Worm (Caenorhabditis elegans) whole organism, mixed stage, embryonic: Measurements from ENCODE around the gene ttr-24.

Source experiments
- M03D4.4 ChIP-seq: sonication (generic microtip); optimal IDR thresholded peaks from 2 replicates; lab custom pipeline; 2017; ENCODE audit warnings: mild to moderate bottlenecking, missing genetic modification characterization, missing compliant biosample characterization
- bed-3 ChIP-seq: fragments of 200-800 bp; sonication (Bioruptor generic); optimal IDR thresholded peaks from 3 replicates; lab custom pipeline; 2018; ENCODE audit warnings: mild to moderate bottlenecking, missing genetic modification characterization, moderate library complexity, missing compliant biosample characterization
- blmp-1 ChIP-seq: fragments of 150-350 bp; optimal IDR thresholded peaks from 2 replicates; lab custom pipeline; 2014; ENCODE audit warnings: missing biosample characterization, missing genetic modification characterization
- ceh-39 ChIP-seq: fragments of 150-350 bp; optimal IDR thresholded peaks from 2 replicates; lab custom pipeline; 2014; ENCODE audit warnings: missing biosample characterization, missing genetic modification characterization
- ceh-83 ChIP-seq: fragments of 200-800 bp; sonication (Bioruptor generic); optimal IDR thresholded peaks from 2 replicates; lab custom pipeline; 2018; ENCODE audit warnings: mild to moderate bottlenecking, missing genetic modification characterization, missing compliant biosample characterization
- ces-1 ChIP-seq: fragments of 150-350 bp; optimal IDR thresholded peaks from 2 replicates; lab custom pipeline; 2014; ENCODE audit warnings: missing biosample characterization, missing genetic modification reagents, missing genetic modification characterization
- cnd-1 ChIP-seq: fragments of 200-800 bp; sonication (Bioruptor generic); optimal IDR thresholded peaks from 2 replicates; lab custom pipeline; 2018; ENCODE audit warnings: mild to moderate bottlenecking, missing genetic modification characterization, missing compliant biosample characterization
- drap-1 ChIP-seq: fragments of 200-800 bp; sonication (Bioruptor generic); optimal IDR thresholded peaks from 3 replicates; lab custom pipeline; 2018; ENCODE audit warnings: mild to moderate bottlenecking, missing genetic modification characterization, missing compliant biosample characterization
- elt-1 ChIP-seq: sonication (generic microtip); optimal IDR thresholded peaks from 2 replicates; lab custom pipeline; 2017; ENCODE audit warnings: missing genetic modification characterization, mild to moderate bottlenecking, missing compliant biosample characterization, antibody characterized with exemption, moderate library complexity, borderline replicate concordance; ENCODE audit not compliant: insufficient read depth
- elt-3 ChIP-seq: fragments of 150-350 bp; optimal IDR thresholded peaks from 2 replicates; lab custom pipeline; 2014; ENCODE audit warnings: missing biosample characterization, missing genetic modification characterization
- flh-1 ChIP-seq: fragments of 200-800 bp; sonication (Bioruptor generic); optimal IDR thresholded peaks from 2 replicates; lab custom pipeline; 2018; ENCODE audit warnings: mild to moderate bottlenecking, missing genetic modification characterization, moderate library complexity, missing compliant biosample characterization
- ham-2 ChIP-seq: fragments of 200-800 bp; sonication (Bioruptor generic); optimal IDR thresholded peaks from 2 replicates; lab custom pipeline; 2018; ENCODE audit warnings: mild to moderate bottlenecking, missing genetic modification characterization, missing compliant biosample characterization
- hlh-1 ChIP-seq: fragments of 150-350 bp; optimal IDR thresholded peaks from 2 replicates; lab custom pipeline; 2014; ENCODE audit warnings: missing biosample characterization, missing genetic modification reagents, missing genetic modification characterization
- lin-13 ChIP-seq: fragments of 150-350 bp; optimal IDR thresholded peaks from 2 replicates; lab custom pipeline; 2014; ENCODE audit warnings: missing biosample characterization, missing genetic modification characterization
- lin-32 ChIP-seq: fragments of 200-800 bp; sonication (Bioruptor generic); optimal IDR thresholded peaks from 2 replicates; lab custom pipeline; 2018; ENCODE audit warnings: mild to moderate bottlenecking, missing genetic modification characterization, missing compliant biosample characterization
- lsy-2 ChIP-seq: fragments of 150-350 bp; optimal IDR thresholded peaks from 2 replicates; lab custom pipeline; 2014; ENCODE audit warnings: missing biosample characterization, missing genetic modification characterization
- mab-5 ChIP-seq: fragments of 150-350 bp; optimal IDR thresholded peaks from 2 replicates; lab custom pipeline; 2014; ENCODE audit warnings: missing biosample characterization, missing genetic modification characterization
- mep-1 ChIP-seq: fragments of 150-350 bp; optimal IDR thresholded peaks from 2 replicates; lab custom pipeline; 2017; ENCODE audit warnings: missing biosample characterization, missing genetic modification reagents, missing genetic modification characterization, inconsistent platforms
- mls-2 ChIP-seq: sonication (generic microtip); optimal IDR thresholded peaks from 2 replicates; lab custom pipeline; 2016; ENCODE audit warnings: mild to moderate bottlenecking, missing genetic modification characterization, moderate library complexity, missing compliant biosample characterization
- nhr-12 ChIP-seq: fragments of 150-350 bp; optimal IDR thresholded peaks from 2 replicates; lab custom pipeline; 2014; ENCODE audit warnings: missing biosample characterization, missing genetic modification characterization
- nhr-2 ChIP-seq: fragments of 150-350 bp; optimal IDR thresholded peaks from 2 replicates; lab custom pipeline; 2014; ENCODE audit warnings: missing biosample characterization, missing genetic modification characterization
- nhr-237 ChIP-seq: fragments of 150-350 bp; optimal IDR thresholded peaks from 2 replicates; lab custom pipeline; 2014; ENCODE audit warnings: missing biosample characterization, missing genetic modification characterization
- nhr-76 ChIP-seq: sonication (generic microtip); optimal IDR thresholded peaks from 2 replicates; lab custom pipeline; 2017; ENCODE audit warnings: missing biosample characterization, missing genetic modification characterization
- pha-4 ChIP-seq: fragments of 150-350 bp; optimal IDR thresholded peaks from 2 replicates; lab custom pipeline; 2018; ENCODE audit warnings: missing biosample characterization, missing genetic modification reagents, missing genetic modification characterization
- sem-2 ChIP-seq: fragments of 200-800 bp; sonication (Bioruptor generic); optimal IDR thresholded peaks from 2 replicates; lab custom pipeline; 2018; ENCODE audit warnings: mild to moderate bottlenecking, missing genetic modification characterization, missing compliant biosample characterization
- snpc-4 ChIP-seq: fragments of 150-350 bp; optimal IDR thresholded peaks from 2 replicates; lab custom pipeline; 2014; ENCODE audit warnings: missing biosample characterization, missing genetic modification characterization
- sptf-1 ChIP-seq: sonication (generic microtip); optimal IDR thresholded peaks from 2 replicates; lab custom pipeline; 2017; ENCODE audit warnings: mild to moderate bottlenecking, missing genetic modification characterization, moderate library complexity, missing compliant biosample characterization
- tbx-8 ChIP-seq: fragments of 200-800 bp; sonication (Bioruptor generic); optimal IDR thresholded peaks from 2 replicates; lab custom pipeline; 2018; ENCODE audit warnings: mild to moderate bottlenecking, missing genetic modification characterization, moderate library complexity, missing compliant biosample characterization
- unc-120 ChIP-seq: sonication (generic microtip); optimal IDR thresholded peaks from 2 replicates; lab custom pipeline; 2017; ENCODE audit warnings: missing genetic modification characterization, missing compliant biosample characterization; ENCODE audit not compliant: poor library complexity, severe bottlenecking
- unc-39 ChIP-seq: fragments of 150-350 bp; optimal IDR thresholded peaks from 2 replicates; lab custom pipeline; 2014; ENCODE audit warnings: missing biosample characterization, missing genetic modification characterization
- unc-62 ChIP-seq: fragments of 150-350 bp; optimal IDR thresholded peaks from 2 replicates; lab custom pipeline; 2014; ENCODE audit warnings: missing biosample characterization, missing genetic modification reagents, missing genetic modification characterization
- zip-8 ChIP-seq: fragments of 150-350 bp; optimal IDR thresholded peaks from 2 replicates; lab custom pipeline; 2014; ENCODE audit warnings: missing biosample characterization, missing genetic modification characterization
- ztf-11 ChIP-seq: fragments of 150-350 bp; optimal IDR thresholded peaks from 2 replicates; lab custom pipeline; 2014; ENCODE audit warnings: missing biosample characterization, missing genetic modification characterization

Gene ttr-24

DNA sequence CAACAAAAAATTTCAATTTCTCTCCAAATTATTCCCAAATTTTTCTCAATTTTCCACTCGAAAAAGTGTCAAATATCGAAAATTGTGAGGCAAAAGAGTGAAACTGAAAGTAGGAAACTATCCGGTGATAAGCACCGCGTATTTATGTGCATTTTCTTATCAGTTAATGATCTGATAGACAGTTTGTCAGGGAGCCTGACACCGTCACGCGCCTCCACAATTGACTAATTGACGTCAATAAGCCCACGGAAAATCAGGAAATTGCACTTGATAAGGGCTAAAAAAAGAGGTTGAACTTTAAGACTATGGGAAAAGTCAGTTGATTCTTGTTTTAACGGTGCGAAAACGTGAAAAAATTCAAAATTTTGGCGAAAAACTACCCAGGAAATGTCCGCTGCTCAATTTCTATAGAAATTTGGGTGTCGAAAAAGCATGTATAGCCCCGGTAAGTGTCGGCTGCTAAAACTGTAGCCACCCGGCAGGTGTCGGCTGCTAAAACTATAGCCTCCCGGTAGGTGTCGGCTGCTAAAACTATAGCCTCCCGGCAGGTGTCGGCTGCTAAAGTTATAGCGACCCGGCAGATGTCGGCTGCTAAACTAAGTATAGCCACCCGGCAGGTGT is 21.1 kb upstream of the ttr-24 start:
- TF ChIP-seq hlh-1 (tag; lab: Kevin White, UChicago): no peak
- TF ChIP-seq elt-1 (tag; lab: Kevin White, UChicago): no peak
- TF ChIP-seq, all 35 proteins: peak for 0

DNA sequence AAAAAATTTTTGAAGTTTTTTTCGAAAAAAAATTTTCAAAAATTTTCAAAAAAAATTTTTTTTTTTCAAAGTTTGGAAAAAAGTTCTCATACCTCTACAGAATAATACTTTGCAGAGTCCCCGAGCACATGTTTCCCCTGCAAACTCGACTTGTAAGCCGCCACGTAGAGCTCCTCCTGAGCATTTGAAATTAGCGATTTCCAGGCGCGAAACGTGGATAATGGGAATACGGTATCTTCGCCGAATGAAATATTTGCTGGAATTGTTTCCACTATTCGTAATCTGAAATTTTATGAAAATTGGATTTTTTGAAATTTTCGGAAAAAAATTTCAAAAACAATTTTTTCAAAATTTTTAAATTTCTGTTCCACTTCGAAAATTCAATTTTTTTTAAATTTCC is 19.7 kb upstream of the ttr-24 start:
- TF ChIP-seq tbx-8 (GFP tag; lab: Kevin White, UChicago) (no peak), elt-3 (tag; lab: Kevin White, UChicago) (no peak), hlh-1 (tag; lab: Kevin White, UChicago) (no peak), mep-1 (tag; lab: Kevin White, UChicago) (no peak), snpc-4 (tag; lab: Kevin White, UChicago) (no peak), ztf-11 (tag; lab: Kevin White, UChicago) (no peak), blmp-1 (tag; lab: Kevin White, UChicago) (no peak), ham-2 (GFP tag; lab: Kevin White, UChicago) (no peak), cnd-1 (no peak), nhr-2 (tag; lab: Kevin White, UChicago) (no peak), unc-120 (no peak), mls-2 (tag; lab: Kevin White, UChicago) (no peak), ces-1 (GFP tag; lab: Kevin White, UChicago) (no peak), ceh-39 (tag; lab: Kevin White, UChicago) (no peak), unc-62 (GFP tag; lab: Kevin White, UChicago) (no peak), nhr-237 (tag; lab: Kevin White, UChicago) (no peak), sptf-1 (tag; lab: Kevin White, UChicago) (no peak)

DNA sequence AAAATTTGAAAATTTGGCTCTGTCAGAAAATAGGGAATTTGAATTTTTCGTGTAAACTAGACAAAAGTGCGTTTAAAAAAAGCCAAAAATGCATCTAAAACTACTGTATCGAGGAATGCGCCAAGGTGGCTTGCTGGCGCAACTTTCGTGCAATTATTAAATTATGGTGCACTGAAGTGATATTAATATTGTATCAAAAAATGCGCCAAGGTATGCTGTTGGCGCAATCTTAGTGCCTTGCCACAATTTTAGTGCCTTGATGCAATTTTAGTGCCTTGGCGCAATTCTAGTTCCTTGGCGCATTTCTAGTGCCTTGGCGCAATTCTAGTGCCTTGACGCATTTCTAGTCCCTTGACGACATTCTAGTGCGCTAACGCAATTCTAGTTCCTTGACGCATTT is 18.6 kb upstream of the ttr-24 start:
- TF ChIP-seq flh-1 (GFP tag; lab: Kevin White, UChicago): no peak
- TF ChIP-seq sem-2 (GFP tag; lab: Kevin White, UChicago): no peak

DNA sequence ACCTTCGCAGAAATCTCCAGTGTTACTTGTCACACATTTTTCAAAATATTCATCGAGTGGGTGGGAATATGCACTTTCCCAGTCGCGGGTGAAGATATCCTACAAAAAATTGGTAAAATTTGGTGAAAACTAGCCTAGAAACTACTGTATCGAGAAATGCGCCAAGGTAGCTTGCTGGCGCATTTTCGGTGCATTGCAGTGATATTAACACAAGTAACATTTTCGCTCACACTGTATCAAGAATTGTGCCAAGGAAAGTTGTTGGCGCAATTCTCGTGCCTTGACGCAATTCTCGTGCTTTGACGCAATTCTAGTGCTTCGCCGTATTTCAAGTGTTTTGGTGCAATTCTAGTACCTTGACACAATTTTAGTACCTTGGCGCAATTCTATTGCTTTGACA is 16.8 kb upstream of the ttr-24 start:
- no peak for TF ChIP-seq nhr-76
- TF ChIP-seq drap-1 (GFP tag; lab: Kevin White, UChicago): peak; percentile 77
- TF ChIP-seq lsy-2 (tag; lab: Kevin White, UChicago): peak; percentile 16
- no peak for TF ChIP-seq elt-3 (tag; lab: Kevin White, UChicago)
- TF ChIP-seq, all 35 proteins: peak for 2

DNA sequence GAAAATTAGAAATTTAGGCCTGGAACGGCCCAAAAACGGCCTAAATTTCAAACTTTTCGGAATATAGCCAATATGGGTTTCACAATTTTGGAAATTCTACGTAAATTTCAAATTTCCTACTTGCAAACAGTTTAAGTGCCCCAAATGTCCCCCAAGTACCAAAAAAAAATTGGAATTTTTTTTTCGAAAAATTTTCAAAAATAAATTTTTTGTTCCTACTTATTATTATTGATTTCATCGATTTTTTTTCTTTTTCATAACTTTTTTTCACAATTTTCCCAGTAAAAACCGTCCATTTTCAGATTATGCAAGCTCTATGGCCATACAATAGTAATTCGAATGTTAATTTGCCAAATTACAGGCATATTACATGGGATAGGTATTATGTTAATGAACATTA is 15.1 kb upstream of the ttr-24 start, which contains the start of gene Y51A2D.21:
Y51A2D.21 (plus strand) TSS at position 301 of the 400 bp plus-strand sequence.
- TF ChIP-seq blmp-1 (tag; lab: Kevin White, UChicago) (no peak), tbx-8 (GFP tag; lab: Kevin White, UChicago) (no peak), ham-2 (GFP tag; lab: Kevin White, UChicago) (no peak), hlh-1 (tag; lab: Kevin White, UChicago) (no peak), bed-3 (GFP tag; lab: Kevin White, UChicago) (no peak), nhr-237 (tag; lab: Kevin White, UChicago) (no peak), cnd-1 (no peak), nhr-2 (tag; lab: Kevin White, UChicago) (no peak), sem-2 (GFP tag; lab: Kevin White, UChicago) (no peak), ceh-39 (tag; lab: Kevin White, UChicago) (no peak), unc-62 (GFP tag; lab: Kevin White, UChicago) (no peak), mab-5 (tag; lab: Kevin White, UChicago) (no peak), nhr-12 (tag; lab: Kevin White, UChicago) (no peak), ztf-11 (tag; lab: Kevin White, UChicago) (no peak), mep-1 (tag; lab: Kevin White, UChicago) (no peak), M03D4.4 (no peak), ces-1 (GFP tag; lab: Kevin White, UChicago) (no peak), drap-1 (GFP tag; lab: Kevin White, UChicago) (no peak), lin-13 (no peak)

DNA sequence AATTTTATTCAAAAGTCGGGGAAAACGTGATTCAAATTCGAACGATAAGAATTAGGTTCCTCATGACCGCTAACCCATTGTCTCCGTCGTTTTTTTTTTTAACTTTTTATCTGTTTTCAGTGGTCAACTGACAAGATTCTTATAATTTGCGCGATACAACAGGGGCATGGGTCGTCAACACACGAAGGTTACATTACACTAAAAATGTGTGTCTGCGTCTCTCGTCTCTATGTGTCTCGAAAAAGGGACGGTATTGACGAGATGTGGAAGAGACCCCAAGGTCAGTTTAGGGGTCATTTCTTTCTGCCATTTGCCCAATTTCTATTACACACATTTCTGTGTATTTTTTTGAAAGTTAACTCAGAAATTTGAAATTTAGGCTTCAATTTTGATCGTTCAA is 13.0 kb upstream of the ttr-24 start:
- TF ChIP-seq zip-8 (tag; lab: Kevin White, UChicago): no peak
- no peak for TF ChIP-seq drap-1 (GFP tag; lab: Kevin White, UChicago)
- TF ChIP-seq tbx-8 (GFP tag; lab: Kevin White, UChicago): no peak
- no peak for TF ChIP-seq unc-120
- no peak for TF ChIP-seq M03D4.4
- no peak for TF ChIP-seq lin-32 (GFP tag; lab: Kevin White, UChicago)
- no peak for TF ChIP-seq nhr-76
- no peak for TF ChIP-seq cnd-1
- TF ChIP-seq ceh-83: no peak
- no peak for TF ChIP-seq pha-4 (tag; lab: Kevin White, UChicago)
- TF ChIP-seq mab-5 (tag; lab: Kevin White, UChicago): no peak
- no peak for TF ChIP-seq unc-39
- TF ChIP-seq nhr-2 (tag; lab: Kevin White, UChicago): no peak
